Fruit fly (Drosophila melanogaster): ENCODE measurements around the gene CG7990.

CG7990 gene

DNA sequence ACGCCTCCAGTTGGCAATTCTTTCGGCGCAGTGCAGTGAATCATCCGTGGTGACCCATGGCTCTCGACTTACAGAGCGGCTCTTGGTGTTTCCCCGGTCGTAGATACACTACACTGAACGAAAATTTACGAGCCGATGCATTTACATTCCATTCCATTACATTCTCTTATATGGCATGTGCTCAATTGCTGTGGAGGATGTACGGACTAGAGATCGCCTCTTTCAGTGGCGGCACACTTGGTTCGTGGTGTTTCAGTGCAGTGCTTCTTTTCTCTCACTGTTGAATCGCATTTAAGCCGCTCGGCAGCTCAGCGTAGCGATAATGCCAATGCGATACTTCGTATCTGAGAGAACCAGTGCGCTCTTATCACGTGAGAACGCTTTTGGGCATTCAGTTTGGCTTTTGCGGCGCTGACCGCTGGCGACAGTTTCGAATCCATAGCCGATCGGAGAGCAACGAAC, 14.1 kb downstream of the CG7990 start, which contains the start of gene Mec2 (continued):
- peak; percentile 23 for TF ChIP-seq CG4318 (GFP tag; optimal IDR thresholded peaks at IDR 0.05)
- peak; percentile 83 for TF ChIP-seq OdsH (GFP tag; optimal IDR thresholded peaks at IDR 0.05)
- peak; percentile 15 for TF ChIP-seq CG9139 (GFP tag; optimal IDR thresholded peaks at IDR 0.05)
- TF ChIP-seq CG32006 (GFP tag; optimal IDR thresholded peaks at IDR 0.05) = peak; percentile 75
- TF ChIP-seq Gug (GFP tag; IDR thresholded peaks at IDR 0.05) = peak; percentile 45
- peak; percentile 77 for TF ChIP-seq Ets21C (GFP tag; optimal IDR thresholded peaks at IDR 0.05)
- peak; percentile 77 for TF ChIP-seq Eip75B (GFP tag; optimal IDR thresholded peaks at IDR 0.05)
- TF ChIP-seq esn (GFP tag; optimal IDR thresholded peaks at IDR 0.05) = peak; percentile 86
- peak; percentile 12 to 71 for TF ChIP-seq ss (GFP tag; optimal IDR thresholded peaks at IDR 0.05)
- TF ChIP-seq CG6808 (GFP tag; optimal IDR thresholded peaks at IDR 0.05) = peak; percentile 57
- TF ChIP-seq CG10631 (GFP tag; optimal IDR thresholded peaks at IDR 0.05) = peak; percentile 72
- no peak for TF ChIP-seq CG6854 (GFP tag; optimal IDR thresholded peaks at IDR 0.05)
- TF ChIP-seq CG34406 (GFP tag; optimal IDR thresholded peaks at IDR 0.05) = peak; percentile 73

DNA sequence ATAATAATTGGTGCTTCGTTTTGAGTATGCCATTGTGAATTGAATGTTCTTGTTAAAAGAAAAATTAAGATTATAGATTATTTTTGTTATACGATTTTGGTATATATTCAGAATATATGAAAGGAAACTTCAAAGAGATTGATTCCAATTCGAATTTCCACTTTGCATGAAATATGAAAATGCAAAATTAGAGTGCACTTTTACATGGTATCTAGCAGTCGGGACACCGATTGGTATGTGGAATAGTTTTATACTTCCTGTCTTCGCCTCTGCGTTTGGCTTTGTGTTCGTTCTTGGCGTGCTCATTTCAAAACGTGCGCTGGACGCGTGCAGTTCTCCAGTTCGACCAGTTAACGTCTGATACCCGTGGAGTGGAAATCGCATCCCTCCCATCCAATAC, 18.7 kb downstream of the CG7990 start, which contains the start of gene CG33253:
Gene CG33253 (plus strand): TSS at position 301 of the 400 bp plus-strand sequence.
- TF ChIP-seq Sox15 (GFP tag; optimal IDR thresholded peaks at IDR 0.05) = no peak
- no peak for TF ChIP-seq dac (GFP tag; optimal IDR thresholded peaks at IDR 0.05)
- no peak for TF ChIP-seq cyc (GFP tag; optimal IDR thresholded peaks at IDR 0.05)
- no peak for TF ChIP-seq acj6 (GFP tag; optimal IDR thresholded peaks at IDR 0.05)
- no peak for TF ChIP-seq CG6276 (GFP tag; optimal IDR thresholded peaks at IDR 0.05)
- no peak for TF ChIP-seq CG6792 (GFP tag; optimal IDR thresholded peaks at IDR 0.05)
- no peak for TF ChIP-seq CG6808 (GFP tag; optimal IDR thresholded peaks at IDR 0.05)
- TF ChIP-seq Eip78C (GFP tag) = no peak
- no peak for TF ChIP-seq esn (GFP tag; optimal IDR thresholded peaks at IDR 0.05)
- TF ChIP-seq Sox102F (GFP tag; optimal IDR thresholded peaks at IDR 0.05) = no peak

DNA sequence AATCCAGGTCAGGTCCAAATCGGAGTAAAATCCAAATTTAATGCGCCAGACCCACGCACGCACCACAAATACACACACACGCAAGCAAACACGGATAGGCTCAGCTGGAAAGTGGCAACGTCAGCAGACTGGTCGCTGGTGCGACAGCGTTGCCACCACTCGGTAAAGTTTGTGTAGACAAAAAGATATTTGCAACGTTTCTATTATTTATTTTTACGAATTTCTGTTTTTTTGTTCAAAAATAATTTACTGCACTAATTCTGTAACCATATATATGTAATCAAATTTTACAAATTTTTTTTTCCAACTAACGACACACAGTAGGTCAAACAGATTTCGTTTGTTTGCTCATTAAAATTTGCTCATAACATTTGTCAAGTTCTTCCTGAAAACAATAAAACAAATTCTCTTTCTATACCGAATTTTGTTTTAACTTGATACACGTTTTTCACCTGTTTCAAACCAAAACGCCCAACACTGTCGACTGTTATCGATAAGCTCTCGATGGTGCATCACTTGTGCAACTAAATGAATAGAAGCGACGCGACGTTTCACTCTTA, 22.0 kb downstream of the CG7990 start, which contains the start of the genes CG7556 and CG7453:
Gene CG7556 (minus strand): TSS at position 135 of the 560 bp plus-strand sequence.
Gene CG7453 (plus strand): TSS at position 478 of the 560 bp plus-strand sequence.
- peak; percentile 80 for TF ChIP-seq Hr4 (GFP tag; optimal IDR thresholded peaks at IDR 0.05)
- peak; percentile 81 for TF ChIP-seq topi (GFP tag; optimal IDR thresholded peaks at IDR 0.05)
- TF ChIP-seq fd59A (GFP tag; optimal IDR thresholded peaks at IDR 0.05) = peak; percentile 62
- TF ChIP-seq CG6854 (GFP tag; optimal IDR thresholded peaks at IDR 0.05) = no peak
- TF ChIP-seq Eip78C (GFP tag) = peak; percentile 83
- TF ChIP-seq acj6 (GFP tag; optimal IDR thresholded peaks at IDR 0.05) = peak; percentile 80
- no peak for TF ChIP-seq fd85E (GFP tag; optimal IDR thresholded peaks at IDR 0.05)
- peak; percentile 63 for TF ChIP-seq dac (GFP tag; optimal IDR thresholded peaks at IDR 0.05)
- TF ChIP-seq OdsH (GFP tag; optimal IDR thresholded peaks at IDR 0.05) = peak; percentile 78
- TF ChIP-seq Sox14 (GFP tag; optimal IDR thresholded peaks at IDR 0.05) = peak; percentile 80
- TF ChIP-seq Met (GFP tag; optimal IDR thresholded peaks at IDR 0.05) = peak; percentile 84
- peak; percentile 79 for TF ChIP-seq achi (GFP tag; optimal IDR thresholded peaks at IDR 0.05)
- TF ChIP-seq CG6808 (GFP tag; optimal IDR thresholded peaks at IDR 0.05) = no peak
- peak; percentile 82 for TF ChIP-seq CG31627 (GFP tag; optimal IDR thresholded peaks at IDR 0.05)
- peak; percentile 85 for TF ChIP-seq Hr39 (GFP tag; optimal IDR thresholded peaks at IDR 0.05)
- TF ChIP-seq CG11762 (GFP tag; optimal IDR thresholded peaks at IDR 0.05; ENCODE audit: insufficient read depth) = peak; percentile 40
- TF ChIP-seq Eip75B (GFP tag; optimal IDR thresholded peaks at IDR 0.05) = peak; percentile 76
- TF ChIP-seq CG3032 (tag; optimal IDR thresholded peaks at IDR 0.05) = peak; percentile 66
- peak; percentile 65 for TF ChIP-seq net (GFP tag; optimal IDR thresholded peaks at IDR 0.05)
- TF ChIP-seq Sox102F (GFP tag; optimal IDR thresholded peaks at IDR 0.05) = peak; percentile 61
- peak; percentile 56 to 73 for TF ChIP-seq salr (GFP tag; optimal IDR thresholded peaks at IDR 0.05)
- TF ChIP-seq CG10631 (GFP tag; optimal IDR thresholded peaks at IDR 0.05) = peak; percentile 81
- peak; percentile 84 for TF ChIP-seq esn (GFP tag; optimal IDR thresholded peaks at IDR 0.05)
- peak; percentile 45 for TF ChIP-seq dsx (GFP tag; optimal IDR thresholded peaks at IDR 0.05; ENCODE audit: poor library complexity, severe bottlenecking)
- peak; percentile 40 for TF ChIP-seq Eip93F (GFP tag; optimal IDR thresholded peaks at IDR 0.05)
- TF ChIP-seq CG8119 (GFP tag; IDR thresholded peaks at IDR 0.05) = peak; percentile 53; the same call in 2 of the 3 replicates
- peak; percentile 85 for TF ChIP-seq lz (GFP tag; optimal IDR thresholded peaks at IDR 0.05)
- peak; percentile 54 for TF ChIP-seq CG8319 (GFP tag; optimal IDR thresholded peaks at IDR 0.05)
- peak; percentile 62 for TF ChIP-seq Sox15 (GFP tag; optimal IDR thresholded peaks at IDR 0.05)
- TF ChIP-seq CG11294 (GFP tag; IDR thresholded peaks at IDR 0.05) = peak; percentile 24; the same call in 1 of the 2 replicates
- peak; percentile 67 for TF ChIP-seq CG34406 (GFP tag; optimal IDR thresholded peaks at IDR 0.05)
- peak; percentile 78 for TF ChIP-seq svp (GFP tag)
- TF ChIP-seq Smox (GFP tag; optimal IDR thresholded peaks at IDR 0.05) = peak; percentile 81
- TF ChIP-seq CG15336 (GFP tag; IDR thresholded peaks at IDR 0.05) = peak; percentile 47; the same call in 1 of the 2 replicates
- peak; percentile 54 for TF ChIP-seq Ets96B (tag; optimal IDR thresholded peaks at IDR 0.05)
- no peak for TF ChIP-seq CG9139 (GFP tag; optimal IDR thresholded peaks at IDR 0.05)
- TF ChIP-seq CG11902 (GFP tag; optimal IDR thresholded peaks at IDR 0.05) = peak; percentile 54
